Fruit fly (Drosophila melanogaster) whole organism, embryonic: ENCODE results near the gene CG31826.

ENCODE experiments used
- Abd-B ChIP-seq: fragments of 200-800 bp; sonication (Bioruptor generic); optimal IDR thresholded peaks from 2 replicates; lab custom pipeline; 2018; ENCODE audit warnings: missing biosample characterization, mild to moderate bottlenecking, missing genetic modification characterization, moderate library complexity
- Bteb2 ChIP-seq: fragments of 200-800 bp; sonication (Bioruptor generic); optimal IDR thresholded peaks from 2 replicates; lab custom pipeline; 2016; ENCODE audit warnings: missing biosample characterization, missing genetic modification characterization
- CG1024 ChIP-seq: fragments of 200-800 bp; sonication (Bioruptor generic); IDR thresholded peaks from 2 replicates; pipeline ENCODE4 v1.3.6; 2022; ENCODE audit warnings: missing biosample characterization, missing genetic modification characterization
- CG10366 ChIP-seq: fragments of 200-800 bp; sonication (Bioruptor generic); IDR thresholded peaks from 2 replicates; pipeline ENCODE4 v1.3.6; 2022; ENCODE audit warnings: missing biosample characterization, missing genetic modification characterization
- CG10543 ChIP-seq: fragments of 200-800 bp; sonication (Bioruptor generic); optimal IDR thresholded peaks from 3 replicates; lab custom pipeline; 2017; ENCODE audit warnings: missing biosample characterization, mild to moderate bottlenecking, missing genetic modification characterization, moderate library complexity
- CG12391 ChIP-seq: fragments of 200-800 bp; sonication (Bioruptor generic); optimal IDR thresholded peaks from 3 replicates; lab custom pipeline; 2018; ENCODE audit warnings: missing biosample characterization, mild to moderate bottlenecking, missing genetic modification characterization, moderate library complexity
- CG12942 ChIP-seq: fragments of 200-800 bp; sonication (Bioruptor generic); optimal IDR thresholded peaks from 3 replicates; lab custom pipeline; 2016; ENCODE audit warnings: missing biosample characterization, missing genetic modification characterization
- CG14667 ChIP-seq: fragments of 200-800 bp; sonication (Bioruptor generic); IDR thresholded peaks from 2 replicates; pipeline ENCODE4 v1.3.6; 2022; ENCODE audit warnings: missing biosample characterization, missing genetic modification characterization
- CG17328 ChIP-seq: fragments of 200-800 bp; sonication (Bioruptor generic); IDR thresholded peaks from 2 replicates; pipeline ENCODE4 v1.3.6; 2022; ENCODE audit warnings: missing biosample characterization, missing genetic modification characterization
- CG17361 ChIP-seq: fragments of 200-800 bp; sonication (Bioruptor generic); IDR thresholded peaks from 3 replicates; pipeline ENCODE4 v1.3.6; 2022; ENCODE audit warnings: missing biosample characterization, missing genetic modification characterization
- CG2199 ChIP-seq: fragments of 200-800 bp; sonication (Bioruptor generic); IDR thresholded peaks from 3 replicates; pipeline ENCODE4 v1.3.6; 2022; ENCODE audit warnings: missing biosample characterization, missing genetic modification characterization
- CG2712 ChIP-seq: fragments of 200-800 bp; optimal IDR thresholded peaks from 3 replicates; lab custom pipeline; 2019; ENCODE audit warnings: missing biosample characterization, mild to moderate bottlenecking, missing genetic modification characterization, moderate library complexity
- CG2889 ChIP-seq: fragments of 200-800 bp; sonication (Bioruptor generic); IDR thresholded peaks from 3 replicates; pipeline ENCODE4 v1.3.6; 2022; ENCODE audit warnings: missing biosample characterization, missing genetic modification characterization
- CG3163 ChIP-seq: fragments of 200-800 bp; sonication (Bioruptor generic); optimal IDR thresholded peaks from 3 replicates; lab custom pipeline; 2016; ENCODE audit warnings: missing biosample characterization, missing genetic modification characterization
- CG32767 ChIP-seq: fragments of 200-800 bp; sonication (Bioruptor generic); IDR thresholded peaks from 2 replicates; pipeline ENCODE4 v1.3.6; 2022; ENCODE audit warnings: missing biosample characterization, missing genetic modification characterization
- CG6272 ChIP-seq: fragments of 200-800 bp; sonication (Bioruptor generic); IDR thresholded peaks from 2 replicates; pipeline ENCODE4 v1.3.6; 2022; ENCODE audit warnings: missing biosample characterization, missing genetic modification characterization
- CG6683 ChIP-seq: fragments of 200-800 bp; sonication (Bioruptor generic); optimal IDR thresholded peaks from 2 replicates; lab custom pipeline; 2017; ENCODE audit warnings: missing biosample characterization, mild to moderate bottlenecking, missing genetic modification characterization, missing genetic modification reagents
- CG6854 ChIP-seq: fragments of 200-800 bp; sonication (Bioruptor generic); optimal IDR thresholded peaks from 3 replicates; lab custom pipeline; 2017; ENCODE audit warnings: missing biosample characterization, mild to moderate bottlenecking, missing genetic modification characterization
- CG7271 ChIP-seq: fragments of 200-800 bp; sonication (Bioruptor generic); optimal IDR thresholded peaks from 2 replicates; lab custom pipeline; 2018; ENCODE audit warnings: missing biosample characterization, mild to moderate bottlenecking, missing genetic modification characterization, moderate library complexity
- CG7372 ChIP-seq: fragments of 200-800 bp; sonication (Bioruptor generic); IDR thresholded peaks from 2 replicates; pipeline ENCODE4 v1.3.6; 2022; ENCODE audit warnings: missing biosample characterization, missing genetic modification characterization
- CG7556 ChIP-seq: fragments of 200-800 bp; sonication (Bioruptor generic); optimal IDR thresholded peaks from 2 replicates; lab custom pipeline; 2017; ENCODE audit warnings: missing biosample characterization, mild to moderate bottlenecking, missing genetic modification characterization
- CG7786 ChIP-seq: fragments of 200-800 bp; sonication (Bioruptor generic); optimal IDR thresholded peaks from 2 replicates; lab custom pipeline; 2016; ENCODE audit warnings: missing biosample characterization, missing genetic modification characterization
- CG7963 ChIP-seq: fragments of 200-800 bp; sonication (Bioruptor generic); IDR thresholded peaks from 3 replicates; pipeline ENCODE4 v1.3.6; 2022; ENCODE audit warnings: missing biosample characterization, missing genetic modification characterization; ENCODE audit not compliant: partially characterized antibody
- CG8944 ChIP-seq: fragments of 200-800 bp; sonication (Bioruptor generic); optimal IDR thresholded peaks from 3 replicates; lab custom pipeline; 2016; ENCODE audit warnings: missing biosample characterization, missing genetic modification characterization
- CG9215 ChIP-seq: fragments of 200-800 bp; sonication (Bioruptor generic); IDR thresholded peaks from 2 replicates; pipeline ENCODE4 v1.3.6; 2022; ENCODE audit warnings: missing biosample characterization, missing genetic modification characterization
- D19B ChIP-seq: fragments of 200-800 bp; sonication (Bioruptor generic); optimal IDR thresholded peaks from 2 replicates; lab custom pipeline; 2017; ENCODE audit warnings: missing biosample characterization, mild to moderate bottlenecking, missing genetic modification characterization
- Meics ChIP-seq: fragments of 200-800 bp; sonication (Bioruptor generic); optimal IDR thresholded peaks from 2 replicates; lab custom pipeline; 2017; ENCODE audit warnings: missing biosample characterization, mild to moderate bottlenecking, missing genetic modification characterization
- Myb ChIP-seq: fragments of 200-800 bp; sonication (Bioruptor generic); optimal IDR thresholded peaks from 2 replicates; lab custom pipeline; 2016; ENCODE audit warnings: missing biosample characterization, missing genetic modification characterization
- Optix ChIP-seq: fragments of 200-800 bp; sonication (Bioruptor generic); IDR thresholded peaks from 3 replicates; pipeline ENCODE4 v1.3.6; 2022; ENCODE audit warnings: missing biosample characterization, missing genetic modification characterization
- Trl ChIP-seq, 3 experiments: fragments of >200 bp in 2 of 3; fragments of 200-800 bp in 1 of 3; sonication (Bioruptor generic) in 1 of 3; optimal IDR thresholded peaks; 2 replicates in 1 of 3; 3 replicates in 2 of 3; lab custom pipeline; 2016 to 2017; ENCODE audit warnings: missing biosample characterization in 1 of 3, missing genetic modification characterization in 1 of 3
- bcd ChIP-seq: fragments of 200-800 bp; sonication (Bioruptor generic); optimal IDR thresholded peaks from 2 replicates; lab custom pipeline; 2017; ENCODE audit warnings: missing biosample characterization, mild to moderate bottlenecking, missing genetic modification characterization
- cg ChIP-seq: fragments of 200-800 bp; sonication (Bioruptor generic); optimal IDR thresholded peaks from 3 replicates; lab custom pipeline; 2019; ENCODE audit warnings: missing biosample characterization, mild to moderate bottlenecking, missing genetic modification characterization, moderate library complexity
- ci ChIP-seq: fragments of 200-800 bp; sonication (Bioruptor generic); IDR thresholded peaks from 3 replicates; pipeline ENCODE4 v1.3.6; 2022; ENCODE audit warnings: missing biosample characterization, missing genetic modification characterization
- emc ChIP-seq: fragments of 200-800 bp; sonication (Bioruptor generic); optimal IDR thresholded peaks from 2 replicates; lab custom pipeline; 2016; ENCODE audit warnings: missing biosample characterization, missing genetic modification characterization
- eve ChIP-seq, 2 experiments: fragments of >200 bp; optimal IDR thresholded peaks; 2 replicates each; lab custom pipeline; 2017; ENCODE audit warnings: missing biosample characterization in 2 of 2, missing genetic modification characterization in 2 of 2
- fru ChIP-seq: fragments of >200 bp; optimal IDR thresholded peaks from 2 replicates; lab custom pipeline; 2017
- grau ChIP-seq: fragments of 200-800 bp; optimal IDR thresholded peaks from 3 replicates; lab custom pipeline; 2019; ENCODE audit warnings: missing biosample characterization, mild to moderate bottlenecking, missing genetic modification characterization, moderate library complexity
- hth ChIP-seq: fragments of >200 bp; optimal IDR thresholded peaks from 2 replicates; lab custom pipeline; 2017; ENCODE audit warnings: inconsistent platforms
- jigr1 ChIP-seq: fragments of 200-800 bp; sonication (Bioruptor generic); IDR thresholded peaks from 3 replicates; pipeline ENCODE4 v1.3.6; 2022; ENCODE audit warnings: missing biosample characterization, missing genetic modification characterization
- lbe ChIP-seq: fragments of 200-800 bp; sonication (Bioruptor generic); optimal IDR thresholded peaks from 2 replicates; lab custom pipeline; 2016; ENCODE audit warnings: missing biosample characterization, mild to moderate bottlenecking, missing genetic modification characterization
- maf-S ChIP-seq: fragments of 200-800 bp; sonication (Bioruptor generic); optimal IDR thresholded peaks from 2 replicates; lab custom pipeline; 2016; ENCODE audit warnings: missing biosample characterization, missing genetic modification characterization
- odd ChIP-seq: fragments of 200-800 bp; sonication (Bioruptor generic); optimal IDR thresholded peaks from 2 replicates; lab custom pipeline; 2017; ENCODE audit warnings: missing biosample characterization, mild to moderate bottlenecking, missing genetic modification characterization
- phol ChIP-seq: fragments of 200-800 bp; sonication (Bioruptor generic); optimal IDR thresholded peaks from 3 replicates; lab custom pipeline; 2018; ENCODE audit warnings: missing biosample characterization, mild to moderate bottlenecking, missing genetic modification characterization, moderate library complexity
- pros ChIP-seq: fragments of 200-800 bp; sonication (Bioruptor generic); optimal IDR thresholded peaks from 3 replicates; lab custom pipeline; 2019; ENCODE audit warnings: missing biosample characterization, mild to moderate bottlenecking, missing genetic modification characterization, moderate library complexity
- psq ChIP-seq: fragments of 200-800 bp; sonication (Bioruptor generic); optimal IDR thresholded peaks from 2 replicates; lab custom pipeline; 2017; ENCODE audit warnings: missing biosample characterization, missing genetic modification characterization
- stwl ChIP-seq: fragments of 200-800 bp; sonication (Bioruptor generic); optimal IDR thresholded peaks from 3 replicates; lab custom pipeline; 2018; ENCODE audit warnings: missing biosample characterization, mild to moderate bottlenecking, missing genetic modification characterization, moderate library complexity
- tio ChIP-seq: fragments of 200-800 bp; sonication (Bioruptor generic); optimal IDR thresholded peaks from 2 replicates; lab custom pipeline; 2017; ENCODE audit warnings: missing biosample characterization, missing genetic modification characterization, inconsistent platforms
- tll ChIP-seq, 2 experiments: fragments of 200-800 bp in 1 of 2; fragments of >200 bp in 1 of 2; sonication (Bioruptor generic) in 1 of 2; optimal IDR thresholded peaks; 2 replicates each; lab custom pipeline; 2017 to 2019; ENCODE audit warnings: missing biosample characterization in 2 of 2, missing genetic modification characterization in 2 of 2, mild to moderate bottlenecking in 1 of 2, moderate library complexity in 1 of 2
- unc-4 ChIP-seq: fragments of 200-800 bp; sonication (Bioruptor generic); IDR thresholded peaks from 2 replicates; pipeline ENCODE4 v1.3.6; 2022; ENCODE audit warnings: missing biosample characterization, missing genetic modification characterization; ENCODE audit not compliant: partially characterized antibody

Gene CG31826

DNA sequence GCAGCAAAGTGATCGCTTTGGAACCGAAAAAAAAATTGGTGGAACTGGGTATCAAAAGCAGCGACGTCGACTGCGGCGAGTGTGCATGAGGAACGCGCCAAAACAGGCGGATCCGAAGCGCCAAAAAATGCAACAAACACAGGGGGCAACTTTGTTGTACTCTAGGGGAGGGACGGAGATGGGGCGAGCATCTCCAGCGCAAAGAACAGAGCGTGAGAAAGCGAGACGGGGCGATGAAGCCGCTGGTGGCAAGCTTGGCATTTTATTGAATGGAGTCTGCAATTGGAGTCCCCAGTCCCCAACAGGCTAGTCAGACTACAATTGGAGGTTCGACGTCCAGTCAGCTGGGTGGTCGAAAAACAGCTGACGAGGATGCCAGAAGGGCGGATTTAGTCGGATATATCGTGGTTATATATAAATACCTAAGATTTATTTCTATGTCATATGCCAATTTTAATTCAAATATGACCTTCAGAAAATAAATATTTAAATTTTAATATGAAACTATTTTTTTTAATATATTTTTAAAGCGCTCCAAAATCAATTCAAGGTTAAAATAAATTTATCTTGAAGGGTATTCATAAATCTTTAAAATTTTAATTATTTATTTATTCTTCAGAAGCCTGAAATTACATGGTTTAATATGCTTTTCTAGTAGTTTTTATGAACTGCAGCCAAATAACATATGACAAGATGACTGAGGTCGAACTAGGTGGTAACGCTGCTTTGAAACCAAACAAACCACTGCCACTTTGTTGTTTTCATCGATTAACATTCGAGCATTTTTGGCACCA is 26.1 kb downstream of the CG31826 start (continued):
- TF ChIP-seq CG12942 (GFP tag; lab: Kevin White, UChicago) (peak; percentile 73), CG10366 (GFP tag; lab: Robert Waterston, UW) (peak; percentile 65), tio (peak; percentile 89), phol (tag; lab: Kevin White, UChicago) (peak; percentile 96), tll (GFP tag; optimal IDR thresholded peaks at IDR 0.05; lab: Kevin White, UChicago) (peak in 1 of 2 experiments; percentile 6), CG6854 (GFP tag; lab: Kevin White, UChicago) (peak; percentile 81), CG32767 (GFP tag; lab: Robert Waterston, UW) (peak; percentile 79), CG3163 (GFP tag; lab: Kevin White, UChicago) (no peak), CG6272 (GFP tag; lab: Robert Waterston, UW) (0 out of 2 replicates have a peak, but pooled peaks have one; percentile 50), unc-4 (GFP tag; lab: Robert Waterston, UW) (no peak), psq (GFP tag; lab: Kevin White, UChicago) (peak; percentile 40), CG2712 (tag; lab: Kevin White, UChicago) (peak; percentile 96), CG10543 (GFP tag; lab: Kevin White, UChicago) (peak; percentile 94), jigr1 (GFP tag; lab: Robert Waterston, UW) (no peak), Meics (GFP tag; lab: Kevin White, UChicago) (peak; percentile 94), CG7271 (tag; lab: Kevin White, UChicago) (peak; percentile 81), Trl (optimal IDR thresholded peaks at IDR 0.05; lab: Kevin White, UChicago) (no peak), Trl (GFP tag; optimal IDR thresholded peaks at IDR 0.05; lab: Kevin White, UChicago) (no peak), CG9215 (GFP tag; lab: Robert Waterston, UW) (peak; percentile 79), emc (GFP tag; lab: Kevin White, UChicago) (no peak), D19B (GFP tag; lab: Kevin White, UChicago) (peak; percentile 84), CG7786 (GFP tag; lab: Kevin White, UChicago) (no peak), Abd-B (GFP tag; lab: Kevin White, UChicago) (peak; percentile 91), cg (GFP tag; lab: Kevin White, UChicago) (no peak), ci (peak; percentile 71), fru (lab: Kevin White, UChicago) (no peak), Myb (no peak), CG1024 (0 out of 2 replicates have a peak, but pooled peaks have one; percentile 45), lbe (GFP tag; lab: Kevin White, UChicago) (peak; percentile 45), CG7556 (GFP tag; lab: Kevin White, UChicago) (peak; percentile 96), maf-S (GFP tag; lab: Kevin White, UChicago) (no peak), eve (GFP tag; optimal IDR thresholded peaks at IDR 0.05; lab: Kevin White, UChicago) (no peak), stwl (tag; lab: Kevin White, UChicago) (peak; percentile 40), hth (lab: Kevin White, UChicago) (no peak), CG17361 (GFP tag; lab: Robert Waterston, UW) (peak; percentile 99), CG8944 (GFP tag; lab: Kevin White, UChicago) (peak; percentile 30), CG7372 (GFP tag; lab: Robert Waterston, UW) (peak; percentile 69), grau (peak; percentile 95), CG6683 (GFP tag; lab: Kevin White, UChicago) (peak; percentile 83), CG14667 (GFP tag; lab: Robert Waterston, UW) (peak; percentile 73), CG2889 (GFP tag; lab: Robert Waterston, UW) (peak; percentile 64; the same call in 2 of the 3 replicates), odd (GFP tag; lab: Kevin White, UChicago) (peak; percentile 91), bcd (GFP tag; lab: Kevin White, UChicago) (peak; percentile 92), Bteb2 (GFP tag; lab: Kevin White, UChicago) (peak; percentile 5), pros (peak; percentile 54), CG7963 (GFP tag; lab: Robert Waterston, UW) (no peak), Optix (GFP tag; lab: Robert Waterston, UW) (peak; percentile 72; the same call in 2 of the 3 replicates), CG12391 (peak; percentile 95), CG17328 (GFP tag; lab: Robert Waterston, UW) (peak; percentile 74), CG2199 (no peak)
